Fruit fly (Drosophila melanogaster) whole organism, adult: ENCODE data around the gene Ada2a.

Source experiments
- CG1620 ChIP-seq: fragments of 200-800 bp; sonication (Bioruptor generic); optimal IDR thresholded peaks from 2 replicates; lab custom pipeline; 2016; ENCODE audit warnings: missing biosample characterization, missing genetic modification characterization
- bab1 ChIP-seq: fragments of 200-800 bp; sonication (Bioruptor generic); optimal IDR thresholded peaks from 3 replicates; lab custom pipeline; 2019; ENCODE audit warnings: missing biosample characterization, mild to moderate bottlenecking, missing genetic modification characterization, moderate library complexity
- ovo ChIP-seq: fragments of 200-800 bp; sonication (Bioruptor generic); optimal IDR thresholded peaks from 2 replicates; lab custom pipeline; 2016; ENCODE audit warnings: missing biosample characterization, missing genetic modification characterization

dm6 chr3R:18215300-18215699 is 40.0 kb downstream of the Ada2a start:
- TF ChIP-seq bab1 (GFP tag; lab: Kevin White, UChicago) (peak; percentile 52), ovo (no peak), CG1620 (GFP tag; lab: Kevin White, UChicago) (no peak)
